Worm (Caenorhabditis elegans): ENCODE results near the gene C07H6.9.

ce11 chrIII:7535347-7535746 is 36.1 kb upstream of the C07H6.9 start:
- TF ChIP-seq ctbp-1 (GFP tag; IDR thresholded peaks at IDR 0.05) (no peak), unc-39 (tag; optimal IDR thresholded peaks at IDR 0.05) (no peak), egl-27 (tag; optimal IDR thresholded peaks at IDR 0.05) (no peak)

Data from whole organism, L4 larva.